Worm (Caenorhabditis elegans): ENCODE results near the gene F18E3.10.

DNA sequence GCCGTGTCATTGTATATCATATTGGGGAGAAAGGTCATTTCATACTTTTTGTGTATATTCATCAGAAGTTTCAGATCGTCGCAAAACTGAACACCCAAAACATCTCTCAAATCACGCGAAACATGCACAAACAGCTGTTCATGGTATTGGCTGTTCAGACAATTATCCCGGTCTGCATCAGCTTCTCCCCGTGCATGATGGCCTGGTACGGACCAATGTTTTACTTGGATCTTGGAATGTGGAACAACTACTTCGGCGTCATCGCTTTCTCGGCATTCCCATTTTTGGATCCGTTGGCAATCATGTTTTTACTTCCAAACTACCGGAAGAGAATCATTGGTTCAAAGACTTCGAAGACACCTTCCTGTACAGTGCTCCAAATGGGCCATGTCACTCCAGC, 20.7 kb downstream of the F18E3.10 start:
- TF ChIP-seq ama-1 (optimal IDR thresholded peaks at IDR 0.05) (no peak), hnd-1 (tag; optimal IDR thresholded peaks at IDR 0.05) (no peak), hmbx-1 (tag; optimal IDR thresholded peaks at IDR 0.05) (no peak), tbx-37 (GFP tag; conservative IDR thresholded peaks at IDR 0.05) (no peak), tra-4 (tag; optimal IDR thresholded peaks at IDR 0.05) (no peak), ceh-13 (GFP tag; optimal IDR thresholded peaks at IDR 0.05) (no peak), sea-1 (GFP tag; conservative IDR thresholded peaks at IDR 0.05) (no peak), aly-1 (tag; optimal IDR thresholded peaks at IDR 0.05) (no peak), ceh-36 (tag; optimal IDR thresholded peaks at IDR 0.05) (no peak), pes-1 (GFP tag; IDR thresholded peaks at IDR 0.05) (no peak), scrt-1 (GFP tag; IDR thresholded peaks at IDR 0.05) (no peak), F13C5.2 (tag; optimal IDR thresholded peaks at IDR 0.05) (no peak), tbx-11 (GFP tag; IDR thresholded peaks at IDR 0.05) (no peak)

All from whole organism, early embryonic.